Worm (Caenorhabditis elegans) whole organism, late embryonic: ENCODE measurements around the gene nhr-277.

ENCODE experiments used
- C38D4.7 ChIP-seq: fragments of 200-800 bp; sonication (Bioruptor generic); optimal IDR thresholded peaks from 2 replicates; lab custom pipeline; 2018; ENCODE audit warnings: mild to moderate bottlenecking, missing genetic modification characterization, moderate library complexity, missing compliant biosample characterization
- F13H6.1 ChIP-seq: sonication (generic microtip); optimal IDR thresholded peaks from 2 replicates; lab custom pipeline; 2016; ENCODE audit warnings: missing genetic modification characterization, missing compliant biosample characterization
- K02D7.2 ChIP-seq: sonication (generic microtip); optimal IDR thresholded peaks from 2 replicates; lab custom pipeline; 2017; ENCODE audit warnings: mild to moderate bottlenecking, missing genetic modification characterization, missing compliant biosample characterization
- ama-1 ChIP-seq: fragments of 150-350 bp; optimal IDR thresholded peaks from 2 replicates; lab custom pipeline; 2014
- ceh-14 ChIP-seq: sonication (generic microtip); optimal IDR thresholded peaks from 2 replicates; lab custom pipeline; 2016; ENCODE audit warnings: missing genotype, missing genetic modification characterization, missing compliant biosample characterization
- ceh-2 ChIP-seq: sonication (generic microtip); optimal IDR thresholded peaks from 2 replicates; lab custom pipeline; 2016; ENCODE audit warnings: missing genotype, missing genetic modification characterization, missing compliant biosample characterization
- ceh-24 ChIP-seq: sonication (generic microtip); optimal IDR thresholded peaks from 2 replicates; lab custom pipeline; 2016; ENCODE audit warnings: mild to moderate bottlenecking, missing genetic modification characterization, missing compliant biosample characterization
- ceh-30 ChIP-seq: fragments of 150-350 bp; optimal IDR thresholded peaks from 2 replicates; lab custom pipeline; 2014; ENCODE audit warnings: missing biosample characterization, missing genetic modification characterization
- ceh-34 ChIP-seq: sonication (generic microtip); optimal IDR thresholded peaks from 2 replicates; lab custom pipeline; 2016; ENCODE audit warnings: mild to moderate bottlenecking, missing genetic modification characterization, missing compliant biosample characterization
- ceh-48 ChIP-seq: sonication (generic microtip); optimal IDR thresholded peaks from 2 replicates; lab custom pipeline; 2016; ENCODE audit warnings: missing genetic modification characterization, inconsistent platforms, missing compliant biosample characterization
- ceh-6 ChIP-seq: fragments of 200-800 bp; sonication (Bioruptor generic); optimal IDR thresholded peaks from 2 replicates; lab custom pipeline; 2018; ENCODE audit warnings: mild to moderate bottlenecking, missing genetic modification characterization, missing compliant biosample characterization
- elt-2 ChIP-seq: sonication (generic microtip); optimal IDR thresholded peaks from 2 replicates; lab custom pipeline; 2016; ENCODE audit warnings: missing genetic modification reagents, missing genetic modification characterization, missing compliant biosample characterization
- eyg-1 ChIP-seq: sonication (generic microtip); optimal IDR thresholded peaks from 2 replicates; lab custom pipeline; 2016; ENCODE audit warnings: missing genotype, missing genetic modification characterization, missing compliant biosample characterization
- fax-1 ChIP-seq: sonication (generic microtip); optimal IDR thresholded peaks from 2 replicates; lab custom pipeline; 2016; ENCODE audit warnings: missing genotype, missing genetic modification characterization, missing compliant biosample characterization
- fkh-10 ChIP-seq: fragments of 150-350 bp; optimal IDR thresholded peaks from 2 replicates; lab custom pipeline; 2014; ENCODE audit warnings: missing biosample characterization, missing genetic modification reagents, missing genetic modification characterization
- fkh-6 ChIP-seq: sonication (generic microtip); optimal IDR thresholded peaks from 2 replicates; lab custom pipeline; 2016; ENCODE audit warnings: missing genetic modification characterization, missing compliant biosample characterization
- gmeb-2 ChIP-seq: sonication (generic microtip); optimal IDR thresholded peaks from 2 replicates; lab custom pipeline; 2016; ENCODE audit warnings: missing genetic modification characterization, inconsistent platforms, missing compliant biosample characterization
- hlh-15 ChIP-seq: sonication (generic microtip); optimal IDR thresholded peaks from 2 replicates; lab custom pipeline; 2016; ENCODE audit warnings: missing genetic modification characterization, missing compliant biosample characterization
- hlh-8 ChIP-seq: sonication (generic microtip); optimal IDR thresholded peaks from 2 replicates; lab custom pipeline; 2016; ENCODE audit warnings: missing genotype, missing genetic modification characterization, missing compliant biosample characterization
- lim-6 ChIP-seq: sonication (generic microtip); optimal IDR thresholded peaks from 2 replicates; lab custom pipeline; 2016; ENCODE audit warnings: missing genetic modification characterization, missing compliant biosample characterization
- madf-2 ChIP-seq: sonication (generic microtip); optimal IDR thresholded peaks from 2 replicates; lab custom pipeline; 2017; ENCODE audit warnings: missing genetic modification characterization, missing compliant biosample characterization
- nfya-1 ChIP-seq: sonication (generic microtip); optimal IDR thresholded peaks from 2 replicates; lab custom pipeline; 2017; ENCODE audit warnings: missing genetic modification characterization, mild to moderate bottlenecking, missing compliant biosample characterization, antibody characterized with exemption, moderate library complexity
- nhr-232 ChIP-seq: sonication (generic microtip); optimal IDR thresholded peaks from 2 replicates; lab custom pipeline; 2016; ENCODE audit warnings: missing genetic modification characterization, missing compliant biosample characterization
- npax-4 ChIP-seq: sonication (generic microtip); optimal IDR thresholded peaks from 2 replicates; lab custom pipeline; 2016; ENCODE audit warnings: missing genetic modification characterization, missing compliant biosample characterization
- odd-2 ChIP-seq: sonication (generic microtip); optimal IDR thresholded peaks from 2 replicates; lab custom pipeline; 2017; ENCODE audit warnings: antibody characterized with exemption, mild to moderate bottlenecking, missing genetic modification characterization, missing compliant biosample characterization
- pag-3 ChIP-seq: sonication (generic microtip); optimal IDR thresholded peaks from 2 replicates; lab custom pipeline; 2016; ENCODE audit warnings: missing compliant biosample characterization, missing genetic modification characterization, borderline replicate concordance
- pat-9 ChIP-seq: fragments of 200-800 bp; sonication (Bioruptor generic); optimal IDR thresholded peaks from 2 replicates; lab custom pipeline; 2018; ENCODE audit warnings: mild to moderate bottlenecking, missing genetic modification characterization, moderate library complexity, missing compliant biosample characterization
- pha-2 ChIP-seq: sonication (generic microtip); optimal IDR thresholded peaks from 2 replicates; lab custom pipeline; 2017; ENCODE audit warnings: mild to moderate bottlenecking, missing genetic modification characterization, missing compliant biosample characterization
- ref-2 ChIP-seq: sonication (generic microtip); optimal IDR thresholded peaks from 2 replicates; lab custom pipeline; 2016; ENCODE audit warnings: missing genetic modification characterization, missing compliant biosample characterization
- sdc-2 ChIP-seq: sonication (generic microtip); optimal IDR thresholded peaks from 2 replicates; lab custom pipeline; 2016; ENCODE audit warnings: missing genotype, missing genetic modification characterization, missing compliant biosample characterization
- sox-4 ChIP-seq: sonication (generic microtip); optimal IDR thresholded peaks from 2 replicates; lab custom pipeline; 2017; ENCODE audit warnings: mild to moderate bottlenecking, missing genetic modification characterization, inconsistent platforms, missing compliant biosample characterization
- unc-42 ChIP-seq: sonication (generic microtip); optimal IDR thresholded peaks from 2 replicates; lab custom pipeline; 2016; ENCODE audit warnings: missing genotype, missing genetic modification characterization, missing compliant biosample characterization
- ztf-16 ChIP-seq: sonication (generic microtip); optimal IDR thresholded peaks from 2 replicates; lab custom pipeline; 2017; ENCODE audit warnings: missing genetic modification characterization, missing compliant biosample characterization

nhr-277 gene

ce11 chrIV:2751568-2751967, 8.8 kb downstream of the nhr-277 start, which contains the start of gene Y54G2A.41:
Y54G2A.41 (plus strand) TSS chrIV:2751868.
- TF ChIP-seq ama-1 (lab: Kevin White, UChicago) (no peak), hlh-15 (no peak), eyg-1 (tag; lab: Kevin White, UChicago) (no peak), ceh-14 (tag; lab: Kevin White, UChicago) (no peak), nfya-1 (no peak), C38D4.7 (GFP tag; lab: Kevin White, UChicago) (no peak), ceh-48 (tag; lab: Kevin White, UChicago) (no peak), K02D7.2 (tag; lab: Kevin White, UChicago) (no peak), hlh-8 (no peak), odd-2 (tag; lab: Kevin White, UChicago) (no peak), gmeb-2 (tag; lab: Kevin White, UChicago) (no peak), F13H6.1 (tag; lab: Kevin White, UChicago) (no peak), nhr-232 (no peak), npax-4 (no peak), lim-6 (tag; lab: Kevin White, UChicago) (no peak), ceh-6 (GFP tag; lab: Kevin White, UChicago) (no peak), ref-2 (tag; lab: Kevin White, UChicago) (no peak), sdc-2 (no peak)
- TF ChIP-seq, all 69 proteins: peak for 0

ce11 chrIV:2753541-2753940, 10.7 kb downstream of the nhr-277 start:
- TF ChIP-seq madf-2 (tag; lab: Kevin White, UChicago), result no peak
- no peak for TF ChIP-seq sdc-2
- TF ChIP-seq gmeb-2 (tag; lab: Kevin White, UChicago), result no peak
- no peak for TF ChIP-seq pag-3 (tag; lab: Kevin White, UChicago)
- no peak for TF ChIP-seq hlh-8
- no peak for TF ChIP-seq K02D7.2 (tag; lab: Kevin White, UChicago)
- no peak for TF ChIP-seq ceh-24 (tag; lab: Kevin White, UChicago)
- TF ChIP-seq pat-9 (tag; lab: Kevin White, UChicago), result no peak
- no peak for TF ChIP-seq ceh-34 (tag; lab: Kevin White, UChicago)
- no peak for TF ChIP-seq pha-2
- TF ChIP-seq, all 69 proteins: peak for 0

ce11 chrIV:2758079-2758478, 15.3 kb downstream of the nhr-277 start:
- TF ChIP-seq C38D4.7 (GFP tag; lab: Kevin White, UChicago) (no peak), ama-1 (lab: Kevin White, UChicago) (no peak), eyg-1 (tag; lab: Kevin White, UChicago) (no peak), madf-2 (tag; lab: Kevin White, UChicago) (no peak), fkh-10 (GFP tag; lab: Kevin White, UChicago) (no peak), ztf-16 (tag; lab: Kevin White, UChicago) (no peak), ceh-34 (tag; lab: Kevin White, UChicago) (no peak), nfya-1 (no peak), ceh-2 (no peak), fax-1 (tag; lab: Kevin White, UChicago) (no peak), hlh-8 (no peak), sox-4 (tag; lab: Kevin White, UChicago) (no peak), fkh-6 (tag; lab: Kevin White, UChicago) (no peak), unc-42 (no peak), ceh-30 (no peak)

- TF ChIP-seq fax-1 (tag; lab: Kevin White, UChicago) (no peak), odd-2 (tag; lab: Kevin White, UChicago) (no peak), lim-6 (tag; lab: Kevin White, UChicago) (no peak), elt-2 (tag; lab: Kevin White, UChicago) (no peak), unc-42 (no peak), nfya-1 (no peak), fkh-10 (GFP tag; lab: Kevin White, UChicago) (no peak)
- TF ChIP-seq, all 69 proteins: peak for 0
Measured at ce11 chrIV:2759163-2759562, 16.4 kb downstream of the nhr-277 start, which contains the start of gene Y54G2A.38. Y54G2A.38 (plus strand) TSS chrIV:2759463.

ce11 chrIV:2761477-2761876, 18.7 kb downstream of the nhr-277 start:
- no peak for TF ChIP-seq ceh-34 (tag; lab: Kevin White, UChicago)
